Worm (Caenorhabditis elegans): ENCODE measurements around the gene dnj-24.

dnj-24 gene

DNA sequence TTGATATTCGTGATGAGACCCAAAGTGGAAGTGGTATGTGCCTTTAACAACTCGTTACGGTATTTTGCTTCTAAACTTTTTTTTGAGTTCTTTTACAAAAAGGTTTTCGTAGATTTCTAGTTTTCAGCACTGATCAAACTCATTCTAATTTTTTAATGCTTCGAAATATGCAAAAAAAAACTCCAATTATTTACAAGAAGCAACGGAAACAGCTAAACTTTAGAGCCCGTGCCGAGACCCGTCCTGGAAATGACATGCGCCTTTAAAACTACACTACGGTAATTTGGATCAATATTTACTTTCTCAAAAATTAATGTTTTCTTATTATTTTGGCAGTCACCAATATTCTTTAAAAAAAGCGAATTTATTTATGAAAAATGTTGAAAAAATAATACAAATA lies 43.3 kb downstream of the dnj-24 start:
- TF ChIP-seq unc-30 (tag; optimal IDR thresholded peaks at IDR 0.05) (no peak), sup-37 (GFP tag; optimal IDR thresholded peaks at IDR 0.05) (no peak), aly-2 (tag; optimal IDR thresholded peaks at IDR 0.05) (no peak), lin-14 (GFP tag; optimal IDR thresholded peaks at IDR 0.05) (no peak), efl-1 (optimal IDR thresholded peaks at IDR 0.05) (no peak), efl-1 (GFP tag; optimal IDR thresholded peaks at IDR 0.05 in 1 of 2) (peak in 1 of 2 experiments; percentile 48)

DNA sequence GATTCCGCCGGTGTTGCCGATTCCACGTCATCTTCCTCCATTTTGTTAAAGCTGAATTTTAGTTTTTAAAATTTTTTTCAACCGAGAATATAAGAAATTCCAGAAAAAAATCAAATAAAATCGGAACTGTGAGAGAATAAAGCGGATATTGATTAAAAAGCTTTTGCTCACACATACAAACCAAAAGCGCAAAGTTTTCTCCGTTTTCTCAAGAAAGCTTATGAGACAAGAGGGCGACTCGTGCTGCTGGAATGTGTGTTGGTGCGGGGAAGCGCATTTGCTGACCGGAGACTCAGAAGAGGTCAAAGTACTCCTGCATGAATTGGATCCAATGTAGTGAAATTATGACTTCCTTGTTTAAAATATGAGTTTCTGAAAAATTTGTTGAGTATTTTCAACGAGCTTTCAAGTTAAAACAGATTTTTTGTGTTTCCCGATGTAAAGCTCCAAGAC lies 44.0 kb downstream of the dnj-24 start, which contains the start of gene paqr-2:
Gene paqr-2 (minus strand): TSS at position 51 of the 453 bp plus-strand sequence.
- TF ChIP-seq mep-1 (tag; optimal IDR thresholded peaks at IDR 0.05), result peak; percentile 27
- no peak for TF ChIP-seq dsc-1 (tag; optimal IDR thresholded peaks at IDR 0.05)
- no peak for TF ChIP-seq ztf-11 (tag; optimal IDR thresholded peaks at IDR 0.05)
- TF ChIP-seq irx-1 (tag; optimal IDR thresholded peaks at IDR 0.05), result no peak
- TF ChIP-seq zip-4 (GFP tag; optimal IDR thresholded peaks at IDR 0.05), result no peak
- no peak for TF ChIP-seq pqm-1 (tag; optimal IDR thresholded peaks at IDR 0.05)
- peak; percentile 4 for TF ChIP-seq rnt-1 (tag; optimal IDR thresholded peaks at IDR 0.05)
- no peak for TF ChIP-seq mef-2 (tag; optimal IDR thresholded peaks at IDR 0.05)
- TF ChIP-seq fkh-4 (tag; optimal IDR thresholded peaks at IDR 0.05; ENCODE audit: borderline replicate concordance), result no peak
- TF ChIP-seq dpl-1 (GFP tag; optimal IDR thresholded peaks at IDR 0.05), result peak; percentile 2 to 57 (median 27)
- no peak for TF ChIP-seq jun-1 (tag; optimal IDR thresholded peaks at IDR 0.05)
- no peak for TF ChIP-seq nhr-84 (tag; optimal IDR thresholded peaks at IDR 0.05)
- TF ChIP-seq aly-2 (tag; optimal IDR thresholded peaks at IDR 0.05), result no peak
- no peak for TF ChIP-seq grh-1 (GFP tag; IDR thresholded peaks at IDR 0.05)
- no peak for TF ChIP-seq nhr-12 (tag; optimal IDR thresholded peaks at IDR 0.05)
- TF ChIP-seq ces-1 (GFP tag; optimal IDR thresholded peaks at IDR 0.05), result no peak
- no peak for TF ChIP-seq nhr-19 (GFP tag; conservative IDR thresholded peaks at IDR 0.05)
- TF ChIP-seq pag-3 (tag; optimal IDR thresholded peaks at IDR 0.05; ENCODE audit: borderline replicate concordance, insufficient read depth), result no peak
- peak in 1 of 2 experiments; percentile 46 for TF ChIP-seq mdl-1 (tag; optimal IDR thresholded peaks at IDR 0.05)
- TF ChIP-seq snu-23 (GFP tag; optimal IDR thresholded peaks at IDR 0.05), result peak; percentile 26
- TF ChIP-seq zag-1 (tag; optimal IDR thresholded peaks at IDR 0.05), result no peak
- no peak for TF ChIP-seq lin-39 (tag; optimal IDR thresholded peaks at IDR 0.05)
- TF ChIP-seq sup-37 (GFP tag; optimal IDR thresholded peaks at IDR 0.05), result no peak
- TF ChIP-seq lin-14 (GFP tag; optimal IDR thresholded peaks at IDR 0.05), result no peak
- no peak for TF ChIP-seq egl-13 (tag; optimal IDR thresholded peaks at IDR 0.05)
- no peak for TF ChIP-seq sptf-1 (tag; optimal IDR thresholded peaks at IDR 0.05)
- TF ChIP-seq C16A3.4 (tag; optimal IDR thresholded peaks at IDR 0.05), result peak; percentile 21
- TF ChIP-seq lsy-2 (tag; optimal IDR thresholded peaks at IDR 0.05), result peak in 1 of 2 experiments; percentile 46
- TF ChIP-seq F16B12.6 (tag; optimal IDR thresholded peaks at IDR 0.05), result no peak
- TF ChIP-seq skn-1 (tag; optimal IDR thresholded peaks at IDR 0.05), result no peak
- TF ChIP-seq ceh-63 (GFP tag; optimal IDR thresholded peaks at IDR 0.05), result no peak
- TF ChIP-seq sox-4 (tag; optimal IDR thresholded peaks at IDR 0.05), result no peak
- TF ChIP-seq nhr-28 (tag; optimal IDR thresholded peaks at IDR 0.05), result no peak
- TF ChIP-seq alr-1 (tag; optimal IDR thresholded peaks at IDR 0.05; ENCODE audit: borderline replicate concordance), result no peak
- TF ChIP-seq egl-27 (tag; optimal IDR thresholded peaks at IDR 0.05), result no peak
- TF ChIP-seq lin-13 (GFP tag; optimal IDR thresholded peaks at IDR 0.05), result no peak
- TF ChIP-seq nhr-76 (tag; optimal IDR thresholded peaks at IDR 0.05), result no peak
- no peak for TF ChIP-seq unc-86 (tag; optimal IDR thresholded peaks at IDR 0.05)
- TF ChIP-seq nhr-71 (tag; optimal IDR thresholded peaks at IDR 0.05), result peak; percentile 20
- peak; percentile 31 to 64 for TF ChIP-seq lin-35 (GFP tag; optimal IDR thresholded peaks at IDR 0.05)
- no peak for TF ChIP-seq hpl-2 (GFP tag; optimal IDR thresholded peaks at IDR 0.05)
- peak; percentile 21 for TF ChIP-seq blmp-1 (tag; optimal IDR thresholded peaks at IDR 0.05)
- TF ChIP-seq snpc-4 (tag; optimal IDR thresholded peaks at IDR 0.05), result no peak
- no peak for TF ChIP-seq Y116A8C.19 (tag; optimal IDR thresholded peaks at IDR 0.05; ENCODE audit: borderline replicate concordance)
- TF ChIP-seq tbx-2 (tag; optimal IDR thresholded peaks at IDR 0.05), result no peak
- no peak for TF ChIP-seq swsn-7 (tag; optimal IDR thresholded peaks at IDR 0.05)
- no peak for TF ChIP-seq lir-3 (tag; optimal IDR thresholded peaks at IDR 0.05; ENCODE audit: poor library complexity)
- no peak for TF ChIP-seq vab-15 (tag; optimal IDR thresholded peaks at IDR 0.05)
- no peak for TF ChIP-seq nhr-85 (tag)
